Worm (Caenorhabditis elegans) whole organism, L4/young adult: ENCODE data around the gene srh-132.

ENCODE experiments used
- W03F9.2 ChIP-seq: fragments of 150-350 bp; optimal IDR thresholded peaks from 2 replicates; lab custom pipeline; 2014; ENCODE audit warnings: missing biosample characterization, missing genetic modification characterization
- dao-5 ChIP-seq: sonication (generic microtip); optimal IDR thresholded peaks from 2 replicates; lab custom pipeline; 2016; ENCODE audit warnings: missing genotype, missing genetic modification characterization, moderate library complexity, missing compliant biosample characterization
- him-1 ChIP-seq: sonication (generic microtip); optimal IDR thresholded peaks from 2 replicates; lab custom pipeline; 2016; ENCODE audit warnings: missing genotype, missing genetic modification reagents, missing genetic modification characterization, missing compliant biosample characterization

DNA sequence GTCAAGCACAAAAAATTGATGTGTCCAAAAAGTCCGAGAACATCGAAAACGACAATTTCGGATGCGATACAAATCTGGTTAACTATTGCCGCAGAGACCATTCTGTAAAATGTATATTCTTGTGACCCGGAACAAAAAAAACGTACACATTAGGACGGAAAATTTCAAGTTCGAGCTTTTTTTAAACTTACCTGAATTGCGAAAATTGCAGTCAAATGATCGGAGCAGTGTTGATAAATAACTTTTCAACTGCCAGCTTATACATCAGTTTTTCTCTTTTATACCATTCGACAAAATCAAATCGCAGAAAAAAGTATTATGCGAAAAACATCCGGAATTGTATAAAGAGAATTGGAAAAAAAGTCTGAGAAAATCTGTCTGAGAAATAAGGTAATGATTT lies 28.3 kb downstream of the srh-132 start, which contains the start of gene srsx-2:
- TF ChIP-seq W03F9.2 (no peak), him-1 (tag; lab: Kevin White, UChicago) (no peak), dao-5 (no peak)
